Worm (Caenorhabditis elegans): ENCODE data around the gene mpst-7.

mpst-7 gene

ce11 chrV:13002070-13002469, 41.1 kb upstream of the mpst-7 start, which contains the start of gene inft-2 (continued):
- TF ChIP-seq nhr-11 (tag; optimal IDR thresholded peaks at IDR 0.05) (no peak), ces-1 (GFP tag; optimal IDR thresholded peaks at IDR 0.05) (no peak), zip-2 (tag; optimal IDR thresholded peaks at IDR 0.05) (no peak), nhr-25 (tag; optimal IDR thresholded peaks at IDR 0.05; ENCODE audit: borderline replicate concordance, insufficient read depth) (no peak), F49E8.2 (tag; optimal IDR thresholded peaks at IDR 0.05; ENCODE audit: borderline replicate concordance) (no peak), nhr-28 (tag; optimal IDR thresholded peaks at IDR 0.05) (peak; percentile 35), hif-1 (tag; optimal IDR thresholded peaks at IDR 0.05) (no peak), hlh-30 (tag; optimal IDR thresholded peaks at IDR 0.05; ENCODE audit: insufficient read depth) (no peak), nhr-237 (tag; optimal IDR thresholded peaks at IDR 0.05) (no peak), nhr-41 (GFP tag; IDR thresholded peaks at IDR 0.05) (no peak), ZK546.5 (tag; optimal IDR thresholded peaks at IDR 0.05) (no peak), daf-19 (GFP tag; conservative IDR thresholded peaks at IDR 0.05) (no peak), unc-39 (tag; optimal IDR thresholded peaks at IDR 0.05) (no peak), ceh-82 (tag; optimal IDR thresholded peaks at IDR 0.05) (no peak), dmd-6 (GFP tag; IDR thresholded peaks at IDR 0.05) (peak; percentile 46), F10B5.3 (tag; optimal IDR thresholded peaks at IDR 0.05) (no peak), T26A8.4 (GFP tag; IDR thresholded peaks at IDR 0.05) (no peak), hlh-11 (tag; optimal IDR thresholded peaks at IDR 0.05) (peak; percentile 33), nhr-77 (tag; optimal IDR thresholded peaks at IDR 0.05) (peak; percentile 21), mdt-29 (GFP tag; IDR thresholded peaks at IDR 0.05) (no peak), set-16 (GFP tag; IDR thresholded peaks at IDR 0.05) (no peak), lir-3 (tag; optimal IDR thresholded peaks at IDR 0.05) (no peak), aha-1 (tag) (no peak), pha-4 (GFP tag; IDR thresholded peaks at IDR 0.05) (no peak), pha-4 (tag; optimal IDR thresholded peaks at IDR 0.05) (no peak), nhr-10 (tag; optimal IDR thresholded peaks at IDR 0.05) (no peak), nhr-6 (tag; optimal IDR thresholded peaks at IDR 0.05) (no peak), lin-29 (GFP tag; IDR thresholded peaks at IDR 0.05) (no peak), dve-1 (tag; optimal IDR thresholded peaks at IDR 0.05; ENCODE audit: insufficient read depth) (peak; percentile 60), lin-13 (GFP tag; optimal IDR thresholded peaks at IDR 0.05) (no peak), pqm-1 (tag; optimal IDR thresholded peaks at IDR 0.05) (peak; percentile 19), cey-2 (tag; optimal IDR thresholded peaks at IDR 0.05; ENCODE audit: borderline replicate concordance, insufficient read depth) (no peak)

- TF ChIP-seq cey-2 (tag; optimal IDR thresholded peaks at IDR 0.05; ENCODE audit: borderline replicate concordance, insufficient read depth) (no peak), ztf-11 (tag; optimal IDR thresholded peaks at IDR 0.05) (no peak), unc-130 (GFP tag; optimal IDR thresholded peaks at IDR 0.05) (peak; percentile 73), F49E8.2 (tag; optimal IDR thresholded peaks at IDR 0.05; ENCODE audit: borderline replicate concordance) (peak; percentile 38), ces-1 (GFP tag; optimal IDR thresholded peaks at IDR 0.05) (no peak), Y48G9A.11 (GFP tag; IDR thresholded peaks at IDR 0.05) (peak; percentile 70), arid-1 (GFP tag; conservative IDR thresholded peaks at IDR 0.05) (no peak), lir-3 (tag; optimal IDR thresholded peaks at IDR 0.05) (no peak)
These were observed 39.1 kb upstream of the mpst-7 start for ce11 chrV:13000068-13000467.

ce11 chrV:12999559-12999958, 38.6 kb upstream of the mpst-7 start, which contains the start of gene far-4:
TSS of gene far-4 (minus strand) at chrV:12999659.
- TF ChIP-seq ama-1 (optimal IDR thresholded peaks at IDR 0.05): no peak
- no peak for TF ChIP-seq attf-4 (tag; optimal IDR thresholded peaks at IDR 0.05)
- TF ChIP-seq nhr-48 (tag; optimal IDR thresholded peaks at IDR 0.05): no peak
- TF ChIP-seq nhr-42 (GFP tag; IDR thresholded peaks at IDR 0.05): no peak
- no peak for TF ChIP-seq F26F4.8 (GFP tag; conservative IDR thresholded peaks at IDR 0.05)
- TF ChIP-seq ctbp-1 (GFP tag; IDR thresholded peaks at IDR 0.05): no peak
- no peak for TF ChIP-seq spr-1 (tag; optimal IDR thresholded peaks at IDR 0.05)
- no peak for TF ChIP-seq mdt-29 (GFP tag; IDR thresholded peaks at IDR 0.05)
- no peak for TF ChIP-seq ztf-7 (tag; optimal IDR thresholded peaks at IDR 0.05)

Measured in whole organism, L4 larva.